Fruit fly (Drosophila melanogaster) whole organism, embryonic: ENCODE measurements around the gene puc.

ENCODE experiments used
- ATbp ChIP-seq: fragments of 200-800 bp; sonication (Bioruptor generic); optimal IDR thresholded peaks from 2 replicates; lab custom pipeline; 2017; ENCODE audit warnings: missing biosample characterization, mild to moderate bottlenecking, missing genetic modification characterization, missing genetic modification reagents
- Aef1 ChIP-seq: fragments of 200-800 bp; sonication (Bioruptor generic); IDR thresholded peaks from 3 replicates; pipeline ENCODE4 v1.3.6; 2022; ENCODE audit warnings: missing biosample characterization, missing genetic modification characterization
- B-H2 ChIP-seq: fragments of 200-800 bp; sonication (Bioruptor generic); optimal IDR thresholded peaks from 2 replicates; lab custom pipeline; 2018; ENCODE audit warnings: missing biosample characterization, mild to moderate bottlenecking, missing genetic modification characterization
- CG10147 ChIP-seq: fragments of 200-800 bp; sonication (Bioruptor generic); optimal IDR thresholded peaks from 2 replicates; lab custom pipeline; 2019; ENCODE audit warnings: missing biosample characterization, mild to moderate bottlenecking, missing genetic modification characterization, moderate library complexity
- CG10321 ChIP-seq: fragments of 200-800 bp; sonication (Bioruptor generic); IDR thresholded peaks from 2 replicates; pipeline ENCODE4 v1.3.6; 2022; ENCODE audit warnings: missing biosample characterization, missing genetic modification characterization
- CG10366 ChIP-seq: fragments of 200-800 bp; sonication (Bioruptor generic); IDR thresholded peaks from 2 replicates; pipeline ENCODE4 v1.3.6; 2022; ENCODE audit warnings: missing biosample characterization, missing genetic modification characterization
- CG10565 ChIP-seq: fragments of 200-800 bp; sonication (Bioruptor generic); optimal IDR thresholded peaks from 3 replicates; lab custom pipeline; 2016; ENCODE audit warnings: missing biosample characterization, mild to moderate bottlenecking, missing genetic modification characterization
- CG11560 ChIP-seq: fragments of 200-800 bp; sonication (Bioruptor generic); IDR thresholded peaks from 3 replicates; pipeline ENCODE4 v1.3.6; 2022; ENCODE audit warnings: missing biosample characterization, missing genetic modification characterization
- CG1233 ChIP-seq: fragments of 200-800 bp; sonication (Bioruptor generic); optimal IDR thresholded peaks from 4 replicates; lab custom pipeline; 2018; ENCODE audit warnings: missing biosample characterization, mild to moderate bottlenecking, missing genetic modification characterization
- CG13123 ChIP-seq: fragments of 200-800 bp; sonication (Bioruptor generic); optimal IDR thresholded peaks from 2 replicates; lab custom pipeline; 2016; ENCODE audit warnings: missing biosample characterization, missing genetic modification characterization
- CG17612 ChIP-seq: fragments of 200-800 bp; sonication (Bioruptor generic); IDR thresholded peaks from 2 replicates; pipeline ENCODE4 v1.3.6; 2022; ENCODE audit warnings: missing biosample characterization, missing genetic modification characterization
- CG18764 ChIP-seq: fragments of 200-800 bp; sonication (Bioruptor generic); optimal IDR thresholded peaks from 3 replicates; lab custom pipeline; 2016; ENCODE audit warnings: missing biosample characterization, missing genetic modification characterization
- CG34422 ChIP-seq: fragments of 200-800 bp; sonication (Bioruptor generic); IDR thresholded peaks from 3 replicates; pipeline ENCODE4 v1.3.6; 2022; ENCODE audit warnings: missing biosample characterization, missing genetic modification characterization
- CG3995 ChIP-seq: fragments of 200-800 bp; sonication (Bioruptor generic); optimal IDR thresholded peaks from 3 replicates; lab custom pipeline; 2016; ENCODE audit warnings: missing biosample characterization, missing genetic modification characterization
- CG6765 ChIP-seq: fragments of 200-800 bp; sonication (Bioruptor generic); optimal IDR thresholded peaks from 3 replicates; lab custom pipeline; 2017; ENCODE audit warnings: missing biosample characterization, mild to moderate bottlenecking, missing genetic modification characterization
- CG7928 ChIP-seq: fragments of 200-800 bp; sonication (Bioruptor generic); optimal IDR thresholded peaks from 2 replicates; lab custom pipeline; 2017; ENCODE audit warnings: missing biosample characterization, mild to moderate bottlenecking, missing genetic modification characterization
- CG9437 ChIP-seq: fragments of 200-800 bp; sonication (Bioruptor generic); optimal IDR thresholded peaks from 2 replicates; lab custom pipeline; 2018; ENCODE audit warnings: missing biosample characterization, mild to moderate bottlenecking, missing genetic modification characterization
- CG9727 ChIP-seq: fragments of 200-800 bp; sonication (Bioruptor generic); optimal IDR thresholded peaks from 3 replicates; lab custom pipeline; 2017; ENCODE audit warnings: missing biosample characterization, mild to moderate bottlenecking, missing genetic modification characterization
- CG9876 ChIP-seq: fragments of 200-800 bp; sonication (Bioruptor generic); optimal IDR thresholded peaks from 2 replicates; lab custom pipeline; 2016; ENCODE audit warnings: missing biosample characterization, missing genetic modification characterization
- CHES-1-like ChIP-seq: fragments of 200-800 bp; sonication (Bioruptor generic); optimal IDR thresholded peaks from 2 replicates; lab custom pipeline; 2016; ENCODE audit warnings: missing biosample characterization, missing genetic modification characterization
- Dbx ChIP-seq: fragments of 200-800 bp; sonication (Bioruptor generic); IDR thresholded peaks from 3 replicates; pipeline ENCODE4 v1.3.6; 2022; ENCODE audit warnings: missing biosample characterization, missing genetic modification characterization
- E2f1 ChIP-seq: fragments of 200-800 bp; sonication (Bioruptor generic); IDR thresholded peaks from 2 replicates; pipeline ENCODE4 v1.3.6; 2022; ENCODE audit warnings: missing biosample characterization, missing genetic modification characterization
- Nf-YA ChIP-seq: fragments of 200-800 bp; sonication (Bioruptor generic); IDR thresholded peaks from 2 replicates; pipeline ENCODE4 v1.3.6; 2022; ENCODE audit warnings: missing biosample characterization, missing genetic modification characterization
- Scr ChIP-seq: fragments of 200-800 bp; sonication (Bioruptor generic); IDR thresholded peaks from 2 replicates; pipeline ENCODE4 v1.3.6; 2022; ENCODE audit warnings: missing biosample characterization, missing genetic modification characterization; ENCODE audit not compliant: partially characterized antibody
- bcd ChIP-seq: fragments of 200-800 bp; sonication (Bioruptor generic); optimal IDR thresholded peaks from 2 replicates; lab custom pipeline; 2017; ENCODE audit warnings: missing biosample characterization, mild to moderate bottlenecking, missing genetic modification characterization
- bsh ChIP-seq, 2 experiments: fragments of 200-800 bp; sonication (Bioruptor generic); optimal IDR thresholded peaks; 2 replicates each; lab custom pipeline; 2017 to 2018; ENCODE audit warnings: mild to moderate bottlenecking in 2 of 2, missing biosample characterization in 2 of 2, missing genetic modification characterization in 2 of 2, moderate library complexity in 1 of 2
- crol ChIP-seq: fragments of 200-800 bp; sonication (Bioruptor generic); IDR thresholded peaks from 2 replicates; pipeline ENCODE4 v1.3.6; 2022; ENCODE audit warnings: missing biosample characterization, missing genetic modification characterization
- dati ChIP-seq: fragments of 200-800 bp; sonication (Bioruptor generic); IDR thresholded peaks from 2 replicates; pipeline ENCODE4 v1.3.6; 2022; ENCODE audit warnings: missing biosample characterization, missing genetic modification characterization
- dimm ChIP-seq: fragments of 200-800 bp; sonication (Bioruptor generic); IDR thresholded peaks from 2 replicates; pipeline ENCODE4 v1.3.6; 2022; ENCODE audit warnings: missing biosample characterization, missing genetic modification characterization
- dm ChIP-seq: fragments of 200-800 bp; sonication (Bioruptor generic); optimal IDR thresholded peaks from 3 replicates; lab custom pipeline; 2016; ENCODE audit warnings: missing biosample characterization, missing genetic modification characterization
- emc ChIP-seq: fragments of 200-800 bp; sonication (Bioruptor generic); optimal IDR thresholded peaks from 2 replicates; lab custom pipeline; 2016; ENCODE audit warnings: missing biosample characterization, missing genetic modification characterization
- gt ChIP-seq: fragments of 200-800 bp; sonication (Bioruptor generic); IDR thresholded peaks from 2 replicates; pipeline ENCODE4 v1.3.6; 2022; ENCODE audit warnings: missing biosample characterization, missing genetic modification characterization
- ham ChIP-seq: fragments of 200-800 bp; sonication (Bioruptor generic); IDR thresholded peaks from 2 replicates; pipeline ENCODE4 v1.3.6; 2022; ENCODE audit warnings: missing biosample characterization, missing genetic modification characterization
- insv ChIP-seq, 2 experiments: fragments of 200-800 bp; sonication (Bioruptor generic); optimal IDR thresholded peaks; 3 replicates each; lab custom pipeline; 2016 to 2018; ENCODE audit warnings: missing biosample characterization in 2 of 2, missing genetic modification characterization in 2 of 2
- onecut ChIP-seq: fragments of 200-800 bp; sonication (Bioruptor generic); IDR thresholded peaks from 2 replicates; pipeline ENCODE4 v1.3.6; 2022; ENCODE audit warnings: missing biosample characterization, missing genetic modification characterization
- prd ChIP-seq, 3 experiments: fragments of >200 bp in 2 of 3; fragments of 200-800 bp in 1 of 3; sonication (Bioruptor generic) in 1 of 3; optimal IDR thresholded peaks in 2 of 3; IDR thresholded peaks in 1 of 3; 2 replicates in 2 of 3; 3 replicates in 1 of 3; pipeline versions ENCODE4 v1.3.6 to Lab custom; 2017 to 2022; ENCODE audit warnings: missing biosample characterization in 1 of 3, missing genetic modification characterization in 1 of 3
- seq ChIP-seq: fragments of 200-800 bp; sonication (Bioruptor generic); IDR thresholded peaks from 2 replicates; pipeline ENCODE4 v1.3.6; 2022; ENCODE audit warnings: missing biosample characterization, missing genetic modification characterization
- tap ChIP-seq: fragments of 200-800 bp; optimal IDR thresholded peaks from 3 replicates; lab custom pipeline; 2019; ENCODE audit warnings: missing biosample characterization, mild to moderate bottlenecking, missing genetic modification characterization, moderate library complexity
- tin ChIP-seq: fragments of 200-800 bp; sonication (Bioruptor generic); optimal IDR thresholded peaks from 3 replicates; lab custom pipeline; 2016; ENCODE audit warnings: missing biosample characterization, missing genetic modification characterization
- vvl ChIP-seq: fragments of 200-800 bp; sonication (Bioruptor generic); IDR thresholded peaks from 2 replicates; pipeline ENCODE4 v1.3.6; 2022; ENCODE audit warnings: missing biosample characterization, missing genetic modification characterization
- yki ChIP-seq: fragments of >200 bp; optimal IDR thresholded peaks from 3 replicates; lab custom pipeline; 2018
- zen ChIP-seq: fragments of 200-800 bp; sonication (Bioruptor generic); optimal IDR thresholded peaks from 3 replicates; lab custom pipeline; 2018; ENCODE audit warnings: missing biosample characterization, mild to moderate bottlenecking, missing genetic modification characterization, moderate library complexity
- zfh1 ChIP-seq: fragments of 200-800 bp; sonication (Bioruptor generic); IDR thresholded peaks from 3 replicates; pipeline ENCODE4 v1.3.6; 2022; ENCODE audit warnings: missing biosample characterization, missing genetic modification characterization

The puc gene

DNA sequence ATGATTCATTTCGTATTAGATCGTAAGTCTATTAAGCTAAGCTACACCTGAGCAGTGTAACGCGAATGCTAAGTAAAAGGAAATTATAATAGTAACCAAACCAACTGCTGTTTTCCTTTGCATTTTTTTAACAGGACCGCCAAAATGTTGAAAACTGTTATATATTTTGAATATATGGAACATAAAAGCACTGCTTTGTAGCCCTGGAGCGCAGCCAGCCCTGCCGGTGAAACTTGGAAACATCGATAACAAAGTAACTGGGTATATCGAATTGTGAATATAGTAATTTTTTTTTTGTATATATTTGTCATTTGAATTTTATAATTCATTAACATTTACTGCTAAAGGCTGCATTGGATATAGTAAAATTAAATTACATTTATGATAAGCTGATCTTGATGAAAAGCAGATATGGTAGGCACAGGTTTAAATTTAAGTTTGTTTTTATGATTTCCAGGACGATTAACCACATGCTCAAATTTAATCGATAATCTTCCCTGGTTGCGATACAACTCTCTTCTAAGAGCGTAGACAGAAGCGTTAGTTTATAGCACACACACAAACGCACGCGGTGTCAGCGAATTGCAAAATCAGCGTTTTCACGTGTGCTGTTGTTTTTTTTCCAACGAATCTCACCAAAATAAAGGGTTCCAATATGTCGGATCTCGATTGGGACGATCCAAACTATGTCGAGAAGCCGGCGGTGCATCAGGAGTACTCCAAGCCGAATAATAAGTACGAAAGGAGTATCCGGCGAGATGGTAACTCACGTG is 17.3 kb downstream of the puc start, which contains the start of gene CG7878 (continued):
- TF ChIP-seq CG1233 (GFP tag; lab: Kevin White, UChicago), result peak; percentile 5
- TF ChIP-seq crol, result no peak
- no peak for TF ChIP-seq ATbp (GFP tag; lab: Kevin White, UChicago)
- no peak for TF ChIP-seq tap (tag; lab: Kevin White, UChicago)
- no peak for TF ChIP-seq emc
- TF ChIP-seq ham (GFP tag; lab: Robert Waterston, UW), result 0 out of 2 replicates have a peak, but pooled peaks have one; percentile 32
- TF ChIP-seq CHES-1-like (GFP tag; lab: Kevin White, UChicago), result peak; percentile 13
- TF ChIP-seq CG10565 (GFP tag; lab: Kevin White, UChicago), result no peak
- TF ChIP-seq Scr (GFP tag; lab: Robert Waterston, UW), result peak; percentile 81
- TF ChIP-seq CG9876 (GFP tag; lab: Kevin White, UChicago), result no peak
- TF ChIP-seq CG6765 (GFP tag; lab: Kevin White, UChicago), result no peak
- TF ChIP-seq Aef1 (GFP tag; lab: Robert Waterston, UW), result 0 out of 3 replicates have a peak, but pooled peaks have one; percentile 32
- peak; percentile 58; the same call in 1 of the 3 replicates for TF ChIP-seq CG34422
- TF ChIP-seq seq (GFP tag; lab: Robert Waterston, UW), result no peak
- TF ChIP-seq CG10366, result 0 out of 2 replicates have a peak, but pooled peaks have one; percentile 34
- peak; percentile 99 for TF ChIP-seq CG7928 (GFP tag; lab: Kevin White, UChicago)
- TF ChIP-seq CG10147 (GFP tag; lab: Kevin White, UChicago), result peak; percentile 69
- TF ChIP-seq dm (GFP tag; lab: Kevin White, UChicago), result peak; percentile 39
- no peak for TF ChIP-seq yki (lab: Kevin White, UChicago)
- peak; percentile 79 for TF ChIP-seq vvl (GFP tag; lab: Robert Waterston, UW)
- no peak for TF ChIP-seq dimm (GFP tag; lab: Robert Waterston, UW)
- peak; percentile 40; the same call in 1 of the 2 replicates for TF ChIP-seq E2f1 (GFP tag; lab: Robert Waterston, UW)
- peak; percentile 53 for TF ChIP-seq CG9727
- TF ChIP-seq onecut (GFP tag; lab: Robert Waterston, UW), result peak; percentile 38
- peak; percentile 67 for TF ChIP-seq tin (GFP tag; lab: Kevin White, UChicago)
- TF ChIP-seq CG18764 (GFP tag; lab: Kevin White, UChicago), result no peak
- no peak for TF ChIP-seq Nf-YA (GFP tag; lab: Robert Waterston, UW)
- TF ChIP-seq CG3995, result peak; percentile 96
- no peak for TF ChIP-seq CG10321 (GFP tag; lab: Robert Waterston, UW)
- peak; percentile 42 for TF ChIP-seq B-H2
- TF ChIP-seq CG11560, result peak; percentile 75; the same call in 2 of the 3 replicates
- TF ChIP-seq CG9437 (GFP tag; lab: Kevin White, UChicago), result no peak
- no peak for TF ChIP-seq gt (GFP tag; lab: Robert Waterston, UW)
- no peak for TF ChIP-seq prd (optimal IDR thresholded peaks at IDR 0.05; lab: Kevin White, UChicago)
- 0 out of 3 replicates have a peak, but pooled peaks have one; percentile 40 for TF ChIP-seq prd (GFP tag; IDR thresholded peaks at IDR 0.05; lab: Robert Waterston, UW)
- TF ChIP-seq CG17612 (GFP tag; lab: Robert Waterston, UW), result no peak
- TF ChIP-seq Dbx (GFP tag; lab: Robert Waterston, UW), result peak; percentile 81; the same call in 2 of the 3 replicates
- peak in 1 of 2 experiments; percentile 33 for TF ChIP-seq bsh (GFP tag; optimal IDR thresholded peaks at IDR 0.05; lab: Kevin White, UChicago)
- peak; percentile 61 for TF ChIP-seq bcd
- no peak for TF ChIP-seq zen (tag; lab: Kevin White, UChicago)
- TF ChIP-seq insv (GFP tag; optimal IDR thresholded peaks at IDR 0.05; lab: Kevin White, UChicago), result peak in 1 of 2 experiments; percentile 20
- TF ChIP-seq dati (GFP tag; lab: Robert Waterston, UW), result no peak
- TF ChIP-seq CG13123, result no peak
- TF ChIP-seq zfh1 (GFP tag; lab: Robert Waterston, UW), result no peak
